Worm (Caenorhabditis elegans): ENCODE results near the gene C37H5.5.

C37H5.5 gene

ce11 chrV:4810653-4811052 lies 16.5 kb upstream of the C37H5.5 start:
- TF ChIP-seq lin-11 (tag; optimal IDR thresholded peaks at IDR 0.05) (peak; percentile 41), lin-39 (tag; optimal IDR thresholded peaks at IDR 0.05) (no peak), nhr-77 (tag; optimal IDR thresholded peaks at IDR 0.05) (no peak), sma-3 (GFP tag; optimal IDR thresholded peaks at IDR 0.05) (no peak), dmd-4 (tag; optimal IDR thresholded peaks at IDR 0.05) (no peak), fos-1 (tag; optimal IDR thresholded peaks at IDR 0.05) (no peak), lsy-2 (tag; optimal IDR thresholded peaks at IDR 0.05) (peak in 1 of 2 experiments; percentile 55), F13H6.1 (tag; optimal IDR thresholded peaks at IDR 0.05) (peak; percentile 49), sem-4 (tag; optimal IDR thresholded peaks at IDR 0.05) (no peak), lin-13 (GFP tag; optimal IDR thresholded peaks at IDR 0.05) (peak; percentile 48), ztf-11 (tag; optimal IDR thresholded peaks at IDR 0.05) (no peak), ceh-16 (tag; optimal IDR thresholded peaks at IDR 0.05) (no peak), Y55F3AM.14 (GFP tag; optimal IDR thresholded peaks at IDR 0.05) (peak; percentile 31), nhr-10 (tag; optimal IDR thresholded peaks at IDR 0.05) (no peak), snpc-4 (tag; optimal IDR thresholded peaks at IDR 0.05) (no peak), gmeb-1 (tag; optimal IDR thresholded peaks at IDR 0.05) (no peak), sma-9 (GFP tag; optimal IDR thresholded peaks at IDR 0.05) (no peak), sma-9 (tag; optimal IDR thresholded peaks at IDR 0.05) (no peak), unc-55 (GFP tag; optimal IDR thresholded peaks at IDR 0.05) (peak; percentile 81), ztf-4 (tag; optimal IDR thresholded peaks at IDR 0.05) (no peak), C34F6.9 (tag; optimal IDR thresholded peaks at IDR 0.05) (peak; percentile 76), aly-2 (tag; optimal IDR thresholded peaks at IDR 0.05) (no peak), ama-1 (optimal IDR thresholded peaks at IDR 0.05) (no peak), R02D3.7 (tag; optimal IDR thresholded peaks at IDR 0.05) (no peak), ZK546.5 (tag; optimal IDR thresholded peaks at IDR 0.05) (no peak), nhr-23 (tag; optimal IDR thresholded peaks at IDR 0.05) (no peak), unc-62 (GFP tag; optimal IDR thresholded peaks at IDR 0.05) (no peak), nhr-237 (tag; optimal IDR thresholded peaks at IDR 0.05) (no peak), peb-1 (tag; optimal IDR thresholded peaks at IDR 0.05) (no peak), zag-1 (tag; optimal IDR thresholded peaks at IDR 0.05) (peak; percentile 59), nhr-21 (tag; optimal IDR thresholded peaks at IDR 0.05) (no peak), elt-3 (tag; optimal IDR thresholded peaks at IDR 0.05) (no peak), mbf-1 (tag; optimal IDR thresholded peaks at IDR 0.05) (no peak), mab-5 (tag; optimal IDR thresholded peaks at IDR 0.05) (no peak), egl-27 (tag; optimal IDR thresholded peaks at IDR 0.05) (no peak), skn-1 (tag; optimal IDR thresholded peaks at IDR 0.05) (no peak), nhr-25 (tag; optimal IDR thresholded peaks at IDR 0.05) (no peak), nhr-6 (tag; optimal IDR thresholded peaks at IDR 0.05) (no peak), crh-2 (tag; optimal IDR thresholded peaks at IDR 0.05) (peak; percentile 8), ceh-82 (tag; optimal IDR thresholded peaks at IDR 0.05) (no peak), nhr-11 (tag; optimal IDR thresholded peaks at IDR 0.05) (no peak), nhr-12 (tag; optimal IDR thresholded peaks at IDR 0.05) (no peak), nhr-129 (tag; optimal IDR thresholded peaks at IDR 0.05) (peak; percentile 67)

ce11 chrV:4813825-4814224 lies 13.3 kb upstream of the C37H5.5 start:
- TF ChIP-seq mbf-1 (tag; optimal IDR thresholded peaks at IDR 0.05) = no peak

- TF ChIP-seq fos-1 (tag; optimal IDR thresholded peaks at IDR 0.05) = no peak
- no peak for TF ChIP-seq unc-55 (GFP tag; optimal IDR thresholded peaks at IDR 0.05)
- TF ChIP-seq lin-13 (GFP tag; optimal IDR thresholded peaks at IDR 0.05) = no peak
- TF ChIP-seq egl-27 (tag; optimal IDR thresholded peaks at IDR 0.05) = no peak
- TF ChIP-seq nhr-10 (tag; optimal IDR thresholded peaks at IDR 0.05) = no peak
- TF ChIP-seq F13H6.1 (tag; optimal IDR thresholded peaks at IDR 0.05) = no peak
- TF ChIP-seq ceh-16 (tag; optimal IDR thresholded peaks at IDR 0.05) = no peak
- no peak for TF ChIP-seq nhr-21 (tag; optimal IDR thresholded peaks at IDR 0.05)
- TF ChIP-seq lin-11 (tag; optimal IDR thresholded peaks at IDR 0.05) = no peak
- no peak for TF ChIP-seq zag-1 (tag; optimal IDR thresholded peaks at IDR 0.05)
- TF ChIP-seq sma-3 (GFP tag; optimal IDR thresholded peaks at IDR 0.05) = no peak
- TF ChIP-seq sem-4 (tag; optimal IDR thresholded peaks at IDR 0.05) = no peak
- no peak for TF ChIP-seq lsy-2 (tag; optimal IDR thresholded peaks at IDR 0.05)
- no peak for TF ChIP-seq nhr-23 (tag; optimal IDR thresholded peaks at IDR 0.05)
- no peak for TF ChIP-seq sma-9 (GFP tag; optimal IDR thresholded peaks at IDR 0.05)
- TF ChIP-seq sma-9 (tag; optimal IDR thresholded peaks at IDR 0.05) = no peak
- TF ChIP-seq elt-1 (tag; optimal IDR thresholded peaks at IDR 0.05) = no peak
These were observed 8.6 kb upstream of the C37H5.5 start, which contains the start of gene ccep-97 for ce11 chrV:4818563-4818962. Gene ccep-97 (minus strand): TSS chrV:4818663.

Data from whole organism, L2 larva.